Fruit fly (Drosophila melanogaster) whole organism, pupa: ENCODE data around the gene CG4658.

ENCODE experiments used
- CG10348 ChIP-seq: fragments of 200-800 bp; sonication (Bioruptor generic); IDR thresholded peaks from 2 replicates; pipeline ENCODE4 v1.3.6; 2022; ENCODE audit warnings: missing biosample characterization, missing genetic modification characterization
- CG12605 ChIP-seq: fragments of 200-800 bp; sonication (Bioruptor generic); IDR thresholded peaks from 2 replicates; pipeline ENCODE4 v1.3.6; 2022; ENCODE audit warnings: missing biosample characterization, missing genetic modification characterization
- CG13204 ChIP-seq: fragments of 200-800 bp; sonication (Bioruptor generic); optimal IDR thresholded peaks from 2 replicates; lab custom pipeline; 2018; ENCODE audit warnings: missing biosample characterization, mild to moderate bottlenecking, missing genetic modification characterization, moderate library complexity
- CG14655 ChIP-seq: fragments of 200-800 bp; sonication (Bioruptor generic); optimal IDR thresholded peaks from 3 replicates; lab custom pipeline; 2017; ENCODE audit warnings: mild to moderate bottlenecking, missing biosample characterization, missing genetic modification reagents, missing genetic modification characterization
- CG15710 ChIP-seq: fragments of 200-800 bp; sonication (Bioruptor generic); optimal IDR thresholded peaks from 2 replicates; lab custom pipeline; 2018; ENCODE audit warnings: missing biosample characterization, mild to moderate bottlenecking, missing genetic modification characterization, moderate library complexity
- CG17806 ChIP-seq: fragments of 200-800 bp; sonication (Bioruptor generic); optimal IDR thresholded peaks from 2 replicates; lab custom pipeline; 2018; ENCODE audit warnings: missing biosample characterization, mild to moderate bottlenecking, missing genetic modification characterization, moderate library complexity
- CG32121 ChIP-seq: fragments of 200-800 bp; sonication (Bioruptor generic); IDR thresholded peaks from 2 replicates; pipeline ENCODE4 v1.3.6; 2022; ENCODE audit warnings: missing biosample characterization, missing genetic modification characterization
- CG34367 ChIP-seq: fragments of 200-800 bp; sonication (Bioruptor generic); optimal IDR thresholded peaks from 2 replicates; lab custom pipeline; 2018; ENCODE audit warnings: missing biosample characterization, mild to moderate bottlenecking, missing genetic modification characterization
- CG4496 ChIP-seq: fragments of 200-800 bp; sonication (Bioruptor generic); IDR thresholded peaks from 3 replicates; pipeline ENCODE4 v1.3.6; 2022; ENCODE audit warnings: missing biosample characterization, missing genetic modification characterization
- CG8159 ChIP-seq: fragments of 200-800 bp; sonication (Bioruptor generic); optimal IDR thresholded peaks from 3 replicates; lab custom pipeline; 2018; ENCODE audit warnings: missing biosample characterization, mild to moderate bottlenecking, missing genetic modification characterization, moderate library complexity
- CG8301 ChIP-seq: fragments of 200-800 bp; sonication (Bioruptor generic); optimal IDR thresholded peaks from 2 replicates; lab custom pipeline; 2018; ENCODE audit warnings: missing biosample characterization, mild to moderate bottlenecking, missing genetic modification characterization
- CG9948 ChIP-seq: fragments of 200-800 bp; sonication (Bioruptor generic); optimal IDR thresholded peaks from 2 replicates; lab custom pipeline; 2018; ENCODE audit warnings: missing biosample characterization, mild to moderate bottlenecking, missing genetic modification characterization, moderate library complexity
- D1 ChIP-seq: fragments of 200-800 bp; sonication (Bioruptor generic); optimal IDR thresholded peaks from 2 replicates; lab custom pipeline; 2018; ENCODE audit warnings: missing biosample characterization, mild to moderate bottlenecking, missing genetic modification characterization, moderate library complexity
- EcR ChIP-seq: fragments of 200-800 bp; sonication (Bioruptor generic); optimal IDR thresholded peaks from 3 replicates; lab custom pipeline; 2019; ENCODE audit warnings: missing biosample characterization, missing genetic modification characterization, mild to moderate bottlenecking, moderate library complexity, missing genetic modification reagents
- Ets98B ChIP-seq: fragments of 200-800 bp; sonication (Bioruptor generic); IDR thresholded peaks from 2 replicates; pipeline ENCODE4 v1.3.6; 2022; ENCODE audit warnings: missing biosample characterization, missing genetic modification characterization
- Pif1A ChIP-seq: fragments of 200-800 bp; sonication (Bioruptor generic); optimal IDR thresholded peaks from 3 replicates; lab custom pipeline; 2016; ENCODE audit warnings: missing biosample characterization, missing genetic modification characterization
- Pif1B ChIP-seq: fragments of 200-800 bp; sonication (Bioruptor generic); optimal IDR thresholded peaks from 3 replicates; lab custom pipeline; 2016; ENCODE audit warnings: missing biosample characterization, missing genetic modification characterization
- Snoo ChIP-seq: fragments of 200-800 bp; sonication (Bioruptor generic); optimal IDR thresholded peaks from 3 replicates; lab custom pipeline; 2017; ENCODE audit warnings: missing biosample characterization, mild to moderate bottlenecking, missing genetic modification characterization, inconsistent platforms
- fd96Ca ChIP-seq: fragments of 200-800 bp; sonication (Bioruptor generic); IDR thresholded peaks from 3 replicates; pipeline ENCODE4 v1.3.6; 2022; ENCODE audit warnings: missing biosample characterization, missing genetic modification characterization
- gl ChIP-seq: fragments of 200-800 bp; sonication (Bioruptor generic); optimal IDR thresholded peaks from 2 replicates; lab custom pipeline; 2018; ENCODE audit warnings: missing biosample characterization, mild to moderate bottlenecking, missing genetic modification characterization
- rn ChIP-seq: fragments of 200-800 bp; sonication (Bioruptor generic); IDR thresholded peaks from 2 replicates; pipeline ENCODE4 v1.3.6; 2022; ENCODE audit warnings: missing biosample characterization, missing genetic modification characterization

CG4658 gene

dm6 chr2L:9989846-9990506, 33.0 kb downstream of the CG4658 start:
- no peak for TF ChIP-seq D1
- TF ChIP-seq CG15710, result peak; percentile 25
- peak; percentile 9 for TF ChIP-seq CG34367 (tag; lab: Kevin White, UChicago)
- TF ChIP-seq gl (tag; lab: Kevin White, UChicago), result no peak
- peak; percentile 20 for TF ChIP-seq Pif1A (GFP tag; lab: Kevin White, UChicago)
- peak; percentile 47 for TF ChIP-seq Snoo (tag; lab: Kevin White, UChicago)
- TF ChIP-seq CG17806 (tag; lab: Kevin White, UChicago), result peak; percentile 48
- TF ChIP-seq CG8159 (tag; lab: Kevin White, UChicago), result peak; percentile 65
- TF ChIP-seq CG32121 (GFP tag; lab: Robert Waterston, UW), result no peak
- TF ChIP-seq fd96Ca (GFP tag; lab: Robert Waterston, UW), result no peak
- TF ChIP-seq CG9948 (tag; lab: Kevin White, UChicago), result peak; percentile 32

DNA sequence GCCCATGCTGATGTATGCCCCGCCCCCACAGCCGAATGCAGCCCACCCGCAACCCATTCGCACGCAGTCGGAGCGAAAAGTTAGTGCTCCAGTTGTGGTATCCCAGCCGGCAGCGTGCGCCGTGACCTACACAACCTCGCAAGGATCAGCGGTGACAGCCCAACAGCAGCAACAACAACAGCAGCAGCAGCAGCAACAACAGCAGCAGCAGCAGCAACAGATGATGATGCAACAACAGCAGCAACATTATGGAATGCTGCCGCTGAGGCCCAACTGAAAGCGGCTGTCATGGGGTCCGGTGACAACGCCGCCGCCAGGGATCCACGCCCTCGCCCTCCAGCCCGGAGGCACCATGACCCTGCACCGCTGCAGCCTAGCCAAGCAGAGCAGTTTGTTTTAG, 37.5 kb downstream of the CG4658 start:
- no peak for TF ChIP-seq CG12605 (GFP tag; lab: Robert Waterston, UW)
- no peak for TF ChIP-seq rn (GFP tag; lab: Robert Waterston, UW)
- no peak for TF ChIP-seq Ets98B (GFP tag; lab: Robert Waterston, UW)
- TF ChIP-seq Pif1B (GFP tag; lab: Kevin White, UChicago), result no peak
- TF ChIP-seq CG14655 (GFP tag; lab: Kevin White, UChicago), result no peak
- TF ChIP-seq CG13204, result no peak
- no peak for TF ChIP-seq D1
- TF ChIP-seq CG4496 (GFP tag; lab: Robert Waterston, UW), result no peak
- TF ChIP-seq CG8159 (tag; lab: Kevin White, UChicago), result no peak
- TF ChIP-seq Snoo (tag; lab: Kevin White, UChicago), result no peak
- TF ChIP-seq CG15710, result no peak
- TF ChIP-seq Pif1A (GFP tag; lab: Kevin White, UChicago), result no peak
- TF ChIP-seq CG8301, result no peak

DNA sequence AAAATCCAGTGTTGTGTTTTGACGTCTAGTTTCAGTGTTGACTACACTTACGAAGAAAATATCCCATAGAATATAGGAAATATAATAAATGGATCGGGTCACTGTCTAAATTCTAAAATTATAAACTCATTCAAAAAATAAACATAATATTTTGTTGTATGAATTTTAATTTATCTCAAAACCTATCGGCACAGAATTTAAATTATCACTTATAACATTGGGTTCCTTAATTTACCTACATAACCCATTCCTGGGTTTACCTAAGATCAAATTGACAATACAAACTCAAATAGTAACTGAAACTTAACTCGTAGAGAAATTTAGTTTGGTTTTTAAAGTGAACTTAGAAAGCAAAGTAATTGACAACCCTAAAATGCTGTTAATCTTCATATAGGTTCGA, 39.6 kb downstream of the CG4658 start:
- TF ChIP-seq Snoo (tag; lab: Kevin White, UChicago), result no peak
- no peak for TF ChIP-seq gl (tag; lab: Kevin White, UChicago)
- no peak for TF ChIP-seq CG13204

- TF ChIP-seq D1 (no peak), Ets98B (GFP tag; lab: Robert Waterston, UW) (no peak), CG34367 (tag; lab: Kevin White, UChicago) (no peak), EcR (GFP tag; lab: Kevin White, UChicago) (no peak), CG10348 (no peak), Snoo (tag; lab: Kevin White, UChicago) (no peak), fd96Ca (GFP tag; lab: Robert Waterston, UW) (no peak), Pif1B (GFP tag; lab: Kevin White, UChicago) (no peak), CG14655 (GFP tag; lab: Kevin White, UChicago) (no peak), rn (GFP tag; lab: Robert Waterston, UW) (no peak), CG13204 (no peak), CG32121 (GFP tag; lab: Robert Waterston, UW) (no peak), CG15710 (no peak)
Observed at dm6 chr2L:10002408-10003358, 45.8 kb downstream of the CG4658 start, which contains the start of the genes CG31875 and SoYb. CG31875 (minus strand) TSS chr2L:10002736. SoYb (minus strand) TSS chr2L:10002736.

- TF ChIP-seq CG34367 (tag; lab: Kevin White, UChicago), result peak; percentile 11
- peak; percentile 37 for TF ChIP-seq D1
- TF ChIP-seq EcR (GFP tag; lab: Kevin White, UChicago), result no peak
- no peak for TF ChIP-seq CG8301
- TF ChIP-seq CG12605 (GFP tag; lab: Robert Waterston, UW), result peak; percentile 33
- peak; percentile 45 for TF ChIP-seq Snoo (tag; lab: Kevin White, UChicago)
- peak; percentile 2 for TF ChIP-seq Pif1B (GFP tag; lab: Kevin White, UChicago)
- peak; percentile 32 for TF ChIP-seq CG17806 (tag; lab: Kevin White, UChicago)
- TF ChIP-seq CG13204, result no peak
- TF ChIP-seq CG14655 (GFP tag; lab: Kevin White, UChicago), result peak; percentile 42
- peak; percentile 30 for TF ChIP-seq CG8159 (tag; lab: Kevin White, UChicago)
- peak; percentile 42 for TF ChIP-seq Pif1A (GFP tag; lab: Kevin White, UChicago)
- peak; percentile 61; the same call in 1 of the 3 replicates for TF ChIP-seq fd96Ca (GFP tag; lab: Robert Waterston, UW)
- peak; percentile 38 for TF ChIP-seq CG15710
- TF ChIP-seq CG4496 (GFP tag; lab: Robert Waterston, UW), result peak; percentile 88
- TF ChIP-seq, all 21 proteins: peak for 12
Observed at dm6 chr2L:10003593-10003992, 46.7 kb downstream of the CG4658 start, which contains the start of gene Ndf. Ndf (plus strand) TSS chr2L:10003832.

- no peak for TF ChIP-seq EcR (GFP tag; lab: Kevin White, UChicago)
- TF ChIP-seq Ets98B (GFP tag; lab: Robert Waterston, UW), result 0 out of 2 replicates have a peak, but pooled peaks have one; percentile 12
- TF ChIP-seq CG12605 (GFP tag; lab: Robert Waterston, UW), result no peak; the same call in 1 of the 2 replicates
- no peak for TF ChIP-seq Pif1B (GFP tag; lab: Kevin White, UChicago)
- TF ChIP-seq CG4496 (GFP tag; lab: Robert Waterston, UW), result peak; percentile 10; the same call in 1 of the 3 replicates
- no peak for TF ChIP-seq gl (tag; lab: Kevin White, UChicago)
- TF ChIP-seq CG8301, result no peak
- TF ChIP-seq CG10348, result no peak
- TF ChIP-seq CG14655 (GFP tag; lab: Kevin White, UChicago), result no peak
- no peak for TF ChIP-seq CG9948 (tag; lab: Kevin White, UChicago)
- TF ChIP-seq CG17806 (tag; lab: Kevin White, UChicago), result no peak
- TF ChIP-seq CG15710, result no peak
- no peak for TF ChIP-seq CG32121 (GFP tag; lab: Robert Waterston, UW)
- TF ChIP-seq CG34367 (tag; lab: Kevin White, UChicago), result no peak
- peak; percentile 3 for TF ChIP-seq Pif1A (GFP tag; lab: Kevin White, UChicago)
- TF ChIP-seq fd96Ca (GFP tag; lab: Robert Waterston, UW), result no peak
- no peak for TF ChIP-seq Snoo (tag; lab: Kevin White, UChicago)
- TF ChIP-seq rn (GFP tag; lab: Robert Waterston, UW), result no peak
- TF ChIP-seq CG13204, result peak; percentile 13
- TF ChIP-seq D1, result no peak
Observed at dm6 chr2L:10004574-10004973, 47.6 kb downstream of the CG4658 start.
